Worm (Caenorhabditis elegans) whole organism, early embryonic: ENCODE results near the gene pkg-2.

Experiments used
- B0310.2 ChIP-seq: sonication (generic microtip); optimal IDR thresholded peaks from 2 replicates; lab custom pipeline; 2016; ENCODE audit warnings: mild to moderate bottlenecking, missing genetic modification characterization, missing compliant biosample characterization
- F13C5.2 ChIP-seq: sonication (generic microtip); optimal IDR thresholded peaks from 2 replicates; lab custom pipeline; 2017; ENCODE audit warnings: mild to moderate bottlenecking, missing genetic modification characterization, inconsistent platforms, missing compliant biosample characterization
- aly-1 ChIP-seq: sonication (generic microtip); optimal IDR thresholded peaks from 2 replicates; lab custom pipeline; 2016; ENCODE audit warnings: missing genetic modification characterization, missing compliant biosample characterization
- ama-1 ChIP-seq: fragments of 150-350 bp; optimal IDR thresholded peaks from 2 replicates; lab custom pipeline; 2014
- ceh-13 ChIP-seq: fragments of 200-800 bp; sonication (Bioruptor generic); optimal IDR thresholded peaks from 2 replicates; lab custom pipeline; 2018; ENCODE audit warnings: mild to moderate bottlenecking, missing genetic modification characterization, missing compliant biosample characterization
- ceh-36 ChIP-seq: sonication (generic microtip); optimal IDR thresholded peaks from 2 replicates; lab custom pipeline; 2016; ENCODE audit warnings: missing genetic modification characterization, inconsistent platforms, missing compliant biosample characterization
- ets-7 ChIP-seq: sonication (generic microtip); optimal IDR thresholded peaks from 2 replicates; lab custom pipeline; 2016; ENCODE audit warnings: missing genotype, missing genetic modification characterization, missing compliant biosample characterization
- flt-1 ChIP-seq: fragments of 200-800 bp; sonication (Bioruptor generic); IDR thresholded peaks from 2 replicates; pipeline ENCODE4 v1.3.6; 2022; ENCODE audit warnings: missing genetic modification characterization, missing compliant biosample characterization
- hmbx-1 ChIP-seq: sonication (generic microtip); optimal IDR thresholded peaks from 2 replicates; lab custom pipeline; 2016; ENCODE audit warnings: mild to moderate bottlenecking, missing genetic modification characterization, missing compliant biosample characterization
- hmg-4 ChIP-seq: fragments of 200-800 bp; sonication (Bioruptor generic); optimal IDR thresholded peaks from 2 replicates; lab custom pipeline; 2018; ENCODE audit warnings: mild to moderate bottlenecking, missing genetic modification characterization, missing compliant biosample characterization
- hnd-1 ChIP-seq: sonication (generic microtip); optimal IDR thresholded peaks from 2 replicates; lab custom pipeline; 2016; ENCODE audit warnings: missing genetic modification characterization, missing compliant biosample characterization
- pes-1 ChIP-seq: fragments of 200-800 bp; sonication (Bioruptor generic); IDR thresholded peaks from 2 replicates; pipeline ENCODE4 v1.3.6; 2022; ENCODE audit warnings: missing genetic modification reagents, missing genetic modification characterization, missing compliant biosample characterization
- scrt-1 ChIP-seq: fragments of 200-800 bp; sonication (Bioruptor generic); IDR thresholded peaks from 2 replicates; pipeline ENCODE4 v1.3.6; 2022; ENCODE audit warnings: missing genetic modification characterization, missing compliant biosample characterization
- sea-1 ChIP-seq: fragments of 200-800 bp; sonication (Bioruptor generic); conservative IDR thresholded peaks from 2 replicates; pipeline ENCODE4 v1.3.6; 2022; ENCODE audit warnings: missing genetic modification characterization, missing compliant biosample characterization
- tbx-11 ChIP-seq: fragments of 200-800 bp; sonication (Bioruptor generic); IDR thresholded peaks from 2 replicates; pipeline ENCODE4 v1.3.6; 2022; ENCODE audit warnings: missing genetic modification characterization, missing compliant biosample characterization
- tbx-37 ChIP-seq: fragments of 200-800 bp; sonication (Bioruptor generic); conservative IDR thresholded peaks from 2 replicates; pipeline ENCODE4 v1.3.6; 2022; ENCODE audit warnings: missing genetic modification reagents, missing genetic modification characterization, missing compliant biosample characterization
- tra-4 ChIP-seq: sonication (generic microtip); optimal IDR thresholded peaks from 2 replicates; lab custom pipeline; 2017; ENCODE audit warnings: missing genetic modification characterization, missing compliant biosample characterization

pkg-2 gene

ce11 chrIV:8519949-8520348 lies 745 bp upstream of the pkg-2 start:
- no peak for TF ChIP-seq tra-4 (tag; lab: Kevin White, UChicago)
- no peak for TF ChIP-seq ceh-13 (GFP tag; lab: Kevin White, UChicago)
- no peak for TF ChIP-seq aly-1 (tag; lab: Kevin White, UChicago)
- TF ChIP-seq B0310.2 (tag; lab: Kevin White, UChicago) = no peak
- TF ChIP-seq hmg-4 = no peak
- TF ChIP-seq ama-1 (lab: Kevin White, UChicago) = no peak
- no peak for TF ChIP-seq pes-1 (GFP tag; lab: Robert Waterston, UW)
- TF ChIP-seq tbx-11 (GFP tag; lab: Robert Waterston, UW) = no peak
- no peak for TF ChIP-seq sea-1

ce11 chrIV:8523981-8524380 lies 3.3 kb downstream of the pkg-2 start:
- no peak for TF ChIP-seq ets-7 (tag; lab: Kevin White, UChicago)
- TF ChIP-seq scrt-1 (GFP tag; lab: Robert Waterston, UW) = no peak
- no peak for TF ChIP-seq flt-1 (GFP tag; lab: Robert Waterston, UW)
- no peak for TF ChIP-seq ama-1 (lab: Kevin White, UChicago)
- no peak for TF ChIP-seq ceh-36 (tag; lab: Kevin White, UChicago)
- TF ChIP-seq ceh-13 (GFP tag; lab: Kevin White, UChicago) = no peak
- TF ChIP-seq B0310.2 (tag; lab: Kevin White, UChicago) = no peak
- TF ChIP-seq tra-4 (tag; lab: Kevin White, UChicago) = no peak
- no peak for TF ChIP-seq hmbx-1 (tag; lab: Kevin White, UChicago)
- TF ChIP-seq hnd-1 (tag; lab: Kevin White, UChicago) = no peak
- no peak for TF ChIP-seq sea-1
- TF ChIP-seq aly-1 (tag; lab: Kevin White, UChicago) = no peak
- no peak for TF ChIP-seq tbx-37 (GFP tag; lab: Robert Waterston, UW)

ce11 chrIV:8526050-8526449 lies 5.4 kb downstream of the pkg-2 start:
- TF ChIP-seq hnd-1 (tag; lab: Kevin White, UChicago) = no peak
- no peak for TF ChIP-seq F13C5.2 (tag; lab: Kevin White, UChicago)
- no peak for TF ChIP-seq tbx-37 (GFP tag; lab: Robert Waterston, UW)
- no peak for TF ChIP-seq ceh-36 (tag; lab: Kevin White, UChicago)
- TF ChIP-seq pes-1 (GFP tag; lab: Robert Waterston, UW) = no peak
- no peak for TF ChIP-seq sea-1
- TF ChIP-seq scrt-1 (GFP tag; lab: Robert Waterston, UW) = no peak
- TF ChIP-seq ama-1 (lab: Kevin White, UChicago) = no peak
- TF ChIP-seq ceh-13 (GFP tag; lab: Kevin White, UChicago) = no peak
- no peak for TF ChIP-seq hmg-4
- TF ChIP-seq ets-7 (tag; lab: Kevin White, UChicago) = no peak
- no peak for TF ChIP-seq hmbx-1 (tag; lab: Kevin White, UChicago)
- TF ChIP-seq flt-1 (GFP tag; lab: Robert Waterston, UW) = no peak
- TF ChIP-seq B0310.2 (tag; lab: Kevin White, UChicago) = no peak
- TF ChIP-seq aly-1 (tag; lab: Kevin White, UChicago) = no peak
- no peak for TF ChIP-seq tbx-11 (GFP tag; lab: Robert Waterston, UW)
- no peak for TF ChIP-seq tra-4 (tag; lab: Kevin White, UChicago)

DNA sequence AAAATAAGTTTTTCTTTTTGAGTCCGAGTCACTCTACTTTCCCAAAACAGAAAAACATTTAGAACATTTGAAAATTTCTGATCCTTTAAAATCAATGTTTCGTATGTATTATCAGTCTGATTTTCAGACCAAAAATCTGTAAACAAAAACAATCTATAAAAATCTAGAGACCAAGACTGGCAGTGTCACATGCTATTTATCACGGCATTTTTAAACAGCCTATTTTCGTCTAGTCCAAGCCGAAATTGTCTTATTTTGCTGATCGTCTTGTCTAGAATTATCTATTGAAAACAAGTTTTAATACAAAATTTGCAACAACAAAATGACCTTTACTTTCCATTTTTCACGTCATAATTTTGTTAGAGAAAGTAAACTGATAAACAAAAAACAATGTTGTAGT lies 5.9 kb downstream of the pkg-2 start:
- TF ChIP-seq F13C5.2 (tag; lab: Kevin White, UChicago) (no peak), flt-1 (GFP tag; lab: Robert Waterston, UW) (no peak), ama-1 (lab: Kevin White, UChicago) (no peak), ceh-36 (tag; lab: Kevin White, UChicago) (no peak), ceh-13 (GFP tag; lab: Kevin White, UChicago) (no peak), B0310.2 (tag; lab: Kevin White, UChicago) (no peak), hnd-1 (tag; lab: Kevin White, UChicago) (no peak), tbx-11 (GFP tag; lab: Robert Waterston, UW) (no peak), sea-1 (no peak), hmg-4 (no peak)

DNA sequence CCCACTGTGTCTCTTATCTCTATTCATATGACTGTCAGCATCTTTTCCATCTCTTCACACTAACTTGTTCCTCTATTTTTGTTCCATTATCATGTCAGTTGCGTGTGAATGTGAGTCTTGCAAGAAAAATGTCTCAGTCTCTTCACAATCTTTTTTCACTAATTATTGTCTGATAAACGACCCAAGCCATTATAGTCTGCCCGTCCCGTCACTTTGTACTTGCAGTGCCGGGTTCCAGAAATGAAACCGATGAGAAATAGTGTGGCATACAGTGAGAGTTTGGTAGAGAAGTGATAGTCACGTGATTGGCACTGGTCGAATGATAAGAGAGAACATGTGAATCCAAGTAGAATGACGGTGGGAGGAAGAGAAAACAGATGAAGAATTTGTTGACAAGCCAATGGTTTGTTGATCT lies 6.9 kb downstream of the pkg-2 start:
- TF ChIP-seq ets-7 (tag; lab: Kevin White, UChicago) = no peak
- TF ChIP-seq ama-1 (lab: Kevin White, UChicago) = no peak
- TF ChIP-seq tbx-37 (GFP tag; lab: Robert Waterston, UW) = no peak
- TF ChIP-seq ceh-36 (tag; lab: Kevin White, UChicago) = no peak
- no peak for TF ChIP-seq scrt-1 (GFP tag; lab: Robert Waterston, UW)
- no peak for TF ChIP-seq tra-4 (tag; lab: Kevin White, UChicago)
- no peak for TF ChIP-seq sea-1
- no peak for TF ChIP-seq hmg-4
- no peak for TF ChIP-seq pes-1 (GFP tag; lab: Robert Waterston, UW)
- TF ChIP-seq flt-1 (GFP tag; lab: Robert Waterston, UW) = no peak
- TF ChIP-seq hmbx-1 (tag; lab: Kevin White, UChicago) = no peak
- no peak for TF ChIP-seq tbx-11 (GFP tag; lab: Robert Waterston, UW)
- TF ChIP-seq hnd-1 (tag; lab: Kevin White, UChicago) = no peak

DNA sequence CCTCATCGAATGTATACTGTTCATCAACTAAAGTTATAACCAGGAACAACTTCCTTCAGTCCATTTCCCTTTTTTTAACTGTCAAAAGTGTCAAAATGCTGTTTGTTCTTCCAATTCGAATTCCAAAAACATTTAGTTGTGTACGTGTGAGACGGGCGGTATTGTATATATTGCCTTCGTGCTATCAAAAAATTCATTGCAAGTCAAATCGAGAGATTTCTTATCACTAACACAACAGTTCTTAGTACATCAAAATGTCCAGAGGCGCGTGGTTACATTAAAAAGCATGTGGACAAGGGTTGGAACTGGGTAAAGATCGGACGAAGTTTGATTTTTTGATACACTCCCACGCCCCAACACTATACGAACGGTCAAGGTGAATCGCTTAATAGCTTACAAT lies 7.7 kb downstream of the pkg-2 start:
- no peak for TF ChIP-seq ceh-13 (GFP tag; lab: Kevin White, UChicago)
- TF ChIP-seq ceh-36 (tag; lab: Kevin White, UChicago) = no peak
- TF ChIP-seq flt-1 (GFP tag; lab: Robert Waterston, UW) = no peak
- no peak for TF ChIP-seq scrt-1 (GFP tag; lab: Robert Waterston, UW)
- no peak for TF ChIP-seq pes-1 (GFP tag; lab: Robert Waterston, UW)
- TF ChIP-seq F13C5.2 (tag; lab: Kevin White, UChicago) = no peak
- no peak for TF ChIP-seq tra-4 (tag; lab: Kevin White, UChicago)
- TF ChIP-seq ets-7 (tag; lab: Kevin White, UChicago) = no peak
- no peak for TF ChIP-seq tbx-11 (GFP tag; lab: Robert Waterston, UW)
- TF ChIP-seq B0310.2 (tag; lab: Kevin White, UChicago) = no peak
- TF ChIP-seq tbx-37 (GFP tag; lab: Robert Waterston, UW) = no peak

DNA sequence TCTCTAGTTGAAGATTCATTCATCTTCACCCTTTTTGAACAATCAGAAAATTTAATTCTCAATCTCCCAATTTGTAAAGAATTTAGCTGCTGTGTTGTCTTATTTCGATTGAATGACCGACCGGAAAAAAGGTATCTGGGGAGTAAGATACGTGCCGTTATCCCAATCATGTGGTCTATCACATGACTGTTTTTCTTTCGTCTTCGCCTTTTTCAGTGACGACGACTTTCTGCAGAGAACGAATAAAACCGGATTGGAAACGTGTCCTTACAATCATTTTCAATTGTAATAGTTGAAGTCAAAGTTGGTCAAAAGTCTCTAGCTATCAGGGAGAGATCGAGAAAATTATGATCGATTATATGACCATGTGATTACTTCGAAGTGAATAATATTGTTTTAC lies 8.3 kb downstream of the pkg-2 start:
- TF ChIP-seq tbx-11 (GFP tag; lab: Robert Waterston, UW) = no peak
- no peak for TF ChIP-seq tra-4 (tag; lab: Kevin White, UChicago)
- TF ChIP-seq hmbx-1 (tag; lab: Kevin White, UChicago) = no peak
- no peak for TF ChIP-seq hnd-1 (tag; lab: Kevin White, UChicago)
- no peak for TF ChIP-seq aly-1 (tag; lab: Kevin White, UChicago)
- no peak for TF ChIP-seq pes-1 (GFP tag; lab: Robert Waterston, UW)
- no peak for TF ChIP-seq flt-1 (GFP tag; lab: Robert Waterston, UW)
- no peak for TF ChIP-seq hmg-4
- TF ChIP-seq B0310.2 (tag; lab: Kevin White, UChicago) = no peak
